Fruit fly (Drosophila melanogaster): Measurements from ENCODE around the gene CG15456.
A peak's percentile ranks its signal among the peaks of the same experiment; 100 is the strongest.

The CG15456 gene

dm6 chrX:20394066-20394913 is 32.6 kb downstream of the CG15456 start, which contains the start of gene HERC2 (continued):
- peak; percentile 17 for TF ChIP-seq Mad (GFP tag; optimal IDR thresholded peaks at IDR 0.05)
- TF ChIP-seq CG30020 (tag; optimal IDR thresholded peaks at IDR 0.05), result peak; percentile 46
- peak; percentile 14 for TF ChIP-seq ERR (GFP tag; optimal IDR thresholded peaks at IDR 0.05)
- peak; percentile 77 for TF ChIP-seq CG11456 (GFP tag; IDR thresholded peaks at IDR 0.05)
- no peak for TF ChIP-seq Gsc (GFP tag; IDR thresholded peaks at IDR 0.05)
- peak; percentile 70 for TF ChIP-seq pzg (GFP tag; optimal IDR thresholded peaks at IDR 0.05)
- no peak for TF ChIP-seq CG3407 (GFP tag; optimal IDR thresholded peaks at IDR 0.05)
- TF ChIP-seq CG32772 (GFP tag; IDR thresholded peaks at IDR 0.05), result peak; percentile 70
- TF ChIP-seq H15 (GFP tag; IDR thresholded peaks at IDR 0.05), result peak; percentile 51; the same call in 1 of the 3 replicates
- TF ChIP-seq CG11723 (GFP tag; optimal IDR thresholded peaks at IDR 0.05), result no peak
- TF ChIP-seq CG7987 (GFP tag; optimal IDR thresholded peaks at IDR 0.05), result no peak
- TF ChIP-seq CG8944 (GFP tag; optimal IDR thresholded peaks at IDR 0.05), result peak; percentile 29
- peak; percentile 75 for TF ChIP-seq CG32532 (GFP tag; IDR thresholded peaks at IDR 0.05)
- peak; percentile 43 for TF ChIP-seq slp2 (GFP tag; optimal IDR thresholded peaks at IDR 0.05)
- peak; percentile 55 for TF ChIP-seq CG13624 (GFP tag; optimal IDR thresholded peaks at IDR 0.05)
- TF ChIP-seq lmd (GFP tag; IDR thresholded peaks at IDR 0.05), result peak; percentile 41; the same call in 1 of the 2 replicates
- TF ChIP-seq sob (GFP tag; IDR thresholded peaks at IDR 0.05), result peak; percentile 63; the same call in 1 of the 2 replicates
- no peak for TF ChIP-seq GATAe (GFP tag; conservative IDR thresholded peaks at IDR 0.05)
- peak; percentile 77 for TF ChIP-seq unc-4 (GFP tag; IDR thresholded peaks at IDR 0.05; ENCODE audit: partially characterized antibody)
- peak; percentile 57 for TF ChIP-seq Atf-2 (GFP tag; optimal IDR thresholded peaks at IDR 0.05)
- TF ChIP-seq crc (GFP tag; optimal IDR thresholded peaks at IDR 0.05), result no peak
- TF ChIP-seq Meics (GFP tag; optimal IDR thresholded peaks at IDR 0.05), result peak; percentile 7
- TF ChIP-seq phol (tag; optimal IDR thresholded peaks at IDR 0.05), result peak; percentile 43
- no peak; the same call in 1 of the 2 replicates for TF ChIP-seq ara (GFP tag; IDR thresholded peaks at IDR 0.05)
- TF ChIP-seq ttk (GFP tag; IDR thresholded peaks at IDR 0.05), result peak; percentile 45; the same call in 1 of the 2 replicates
- TF ChIP-seq gfzf (GFP tag; optimal IDR thresholded peaks at IDR 0.05), result peak; percentile 33
- TF ChIP-seq CG11247 (GFP tag; IDR thresholded peaks at IDR 0.05), result peak; percentile 57
- peak; percentile 72 for TF ChIP-seq row (GFP tag; IDR thresholded peaks at IDR 0.05)
- peak; percentile 53 for TF ChIP-seq CG30403 (GFP tag; optimal IDR thresholded peaks at IDR 0.05)
- peak; percentile 67 for TF ChIP-seq CG7786 (GFP tag; optimal IDR thresholded peaks at IDR 0.05)
- TF ChIP-seq maf-S (GFP tag; optimal IDR thresholded peaks at IDR 0.05), result peak; percentile 16
- no peak for TF ChIP-seq PHDP (tag; optimal IDR thresholded peaks at IDR 0.05)
- peak; percentile 67 for TF ChIP-seq CG6272 (GFP tag; IDR thresholded peaks at IDR 0.05)
- TF ChIP-seq CG7372 (GFP tag; IDR thresholded peaks at IDR 0.05), result peak; percentile 67; the same call in 1 of the 2 replicates
- no peak for TF ChIP-seq Hr51 (GFP tag; optimal IDR thresholded peaks at IDR 0.05)
- peak; percentile 89; the same call in 2 of the 3 replicates for TF ChIP-seq mld (GFP tag; IDR thresholded peaks at IDR 0.05; ENCODE audit: partially characterized antibody)
- peak; percentile 5 for TF ChIP-seq cg (GFP tag; optimal IDR thresholded peaks at IDR 0.05)
- peak; percentile 35 for TF ChIP-seq CG2712 (tag; optimal IDR thresholded peaks at IDR 0.05)
- TF ChIP-seq dysf (GFP tag; IDR thresholded peaks at IDR 0.05), result peak; percentile 62
- peak; percentile 85 for TF ChIP-seq knrl (GFP tag; IDR thresholded peaks at IDR 0.05; ENCODE audit: partially characterized antibody)
- peak; percentile 94 for TF ChIP-seq ato (GFP tag; IDR thresholded peaks at IDR 0.05; ENCODE audit: partially characterized antibody)
- TF ChIP-seq en (GFP tag; optimal IDR thresholded peaks at IDR 0.05), result peak; percentile 22
- no peak for TF ChIP-seq jigr1 (GFP tag; IDR thresholded peaks at IDR 0.05)
- TF ChIP-seq Dll (GFP tag; IDR thresholded peaks at IDR 0.05; ENCODE audit: partially characterized antibody), result peak; percentile 79
- TF ChIP-seq BEAF-32 (GFP tag; optimal IDR thresholded peaks at IDR 0.05), result peak; percentile 83
- peak; percentile 41 for TF ChIP-seq Atf3 (GFP tag; optimal IDR thresholded peaks at IDR 0.05)
- TF ChIP-seq CG4820 (GFP tag; optimal IDR thresholded peaks at IDR 0.05), result peak; percentile 17
- peak; percentile 34; the same call in 1 of the 2 replicates for TF ChIP-seq CG14667 (GFP tag; IDR thresholded peaks at IDR 0.05)
- TF ChIP-seq CG3847 (GFP tag; IDR thresholded peaks at IDR 0.05), result peak; percentile 40; the same call in 1 of the 2 replicates

All from whole organism, embryonic.